Fruit fly (Drosophila melanogaster): ENCODE data around the gene Nfs1.

The Nfs1 gene

DNA sequence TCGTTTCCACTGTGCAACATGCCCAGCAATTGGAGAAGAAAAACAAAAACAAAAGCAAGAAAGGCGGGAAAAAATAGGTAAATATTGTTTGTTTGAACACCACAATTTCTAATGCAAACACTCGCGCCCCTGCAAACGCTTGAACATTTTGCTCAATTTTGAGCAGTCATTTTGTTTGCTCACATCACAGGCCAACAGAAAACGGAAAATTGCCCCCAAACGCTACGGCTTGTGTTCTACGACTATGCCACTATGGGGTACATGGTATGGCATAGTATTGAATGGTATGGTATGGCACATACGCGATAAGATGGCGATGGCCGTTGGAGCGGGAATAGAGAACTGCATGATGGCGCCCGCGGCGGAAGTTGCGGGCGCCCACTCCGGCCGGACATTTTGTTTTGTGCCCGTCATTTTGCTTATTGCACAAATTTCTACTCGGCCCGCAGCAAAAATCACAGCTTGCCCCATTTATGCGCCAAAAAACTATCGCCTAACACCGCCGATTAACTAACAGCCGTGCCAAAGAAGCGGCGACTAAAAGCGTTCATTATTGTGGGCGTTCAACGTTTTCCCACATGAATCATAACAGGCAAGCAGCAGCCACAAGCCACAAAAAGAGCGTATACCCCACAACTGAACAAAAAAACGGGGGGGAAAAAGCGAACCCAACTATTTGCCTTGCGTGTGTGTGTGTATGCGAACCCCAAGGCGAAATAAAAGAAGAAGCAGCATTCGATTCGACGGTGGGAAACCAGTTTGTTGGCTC is 4.9 kb downstream of the Nfs1 start (continued):
- no peak for TF ChIP-seq Nf-YA (GFP tag; IDR thresholded peaks at IDR 0.05)
- TF ChIP-seq CG2202 (tag; optimal IDR thresholded peaks at IDR 0.05), result peak; percentile 88
- TF ChIP-seq CG10462 (GFP tag; optimal IDR thresholded peaks at IDR 0.05), result peak; percentile 12
- TF ChIP-seq kni (GFP tag; optimal IDR thresholded peaks at IDR 0.05), result peak; percentile 88
- peak; percentile 58 for TF ChIP-seq trh (GFP tag; optimal IDR thresholded peaks at IDR 0.05)
- TF ChIP-seq kah (GFP tag; optimal IDR thresholded peaks at IDR 0.05), result peak; percentile 26
- peak; percentile 2 for TF ChIP-seq disco-r (GFP tag; optimal IDR thresholded peaks at IDR 0.05)
- TF ChIP-seq CG8359 (GFP tag; optimal IDR thresholded peaks at IDR 0.05; ENCODE audit: borderline replicate concordance), result peak; percentile 40
- peak; percentile 86 for TF ChIP-seq CG7745 (tag; optimal IDR thresholded peaks at IDR 0.05)
- TF ChIP-seq sna (GFP tag; IDR thresholded peaks at IDR 0.05; ENCODE audit: partially characterized antibody), result no peak
- TF ChIP-seq Fer3 (tag; optimal IDR thresholded peaks at IDR 0.05), result peak; percentile 20
- peak; percentile 88 for TF ChIP-seq Vsx1 (GFP tag; optimal IDR thresholded peaks at IDR 0.05)
- TF ChIP-seq cad (GFP tag; optimal IDR thresholded peaks at IDR 0.05), result no peak
- peak; percentile 77 for TF ChIP-seq CG1603 (tag; optimal IDR thresholded peaks at IDR 0.05)
- peak; percentile 20 for TF ChIP-seq kay (GFP tag; optimal IDR thresholded peaks at IDR 0.05)
- TF ChIP-seq CG31365 (tag; optimal IDR thresholded peaks at IDR 0.05), result peak; percentile 77
- peak; percentile 78 for TF ChIP-seq CG8089 (GFP tag; optimal IDR thresholded peaks at IDR 0.05)
- TF ChIP-seq NC2α (GFP tag; optimal IDR thresholded peaks at IDR 0.05), result peak; percentile 72
- peak; percentile 84 for TF ChIP-seq CG10209 (GFP tag; optimal IDR thresholded peaks at IDR 0.05)
- peak; percentile 24 for TF ChIP-seq Max (GFP tag; optimal IDR thresholded peaks at IDR 0.05)
- TF ChIP-seq ham (GFP tag; IDR thresholded peaks at IDR 0.05), result no peak
- no peak for TF ChIP-seq CG2199 (GFP tag; IDR thresholded peaks at IDR 0.05)
- TF ChIP-seq CG8290 (GFP tag; optimal IDR thresholded peaks at IDR 0.05), result peak; percentile 78
- peak; percentile 63 to 92 for TF ChIP-seq CG8290 (tag; optimal IDR thresholded peaks at IDR 0.05)
- TF ChIP-seq CG4617 (GFP tag; optimal IDR thresholded peaks at IDR 0.05; ENCODE audit: borderline replicate concordance), result peak; percentile 5
- TF ChIP-seq CG7928 (GFP tag; optimal IDR thresholded peaks at IDR 0.05), result peak; percentile 38
- TF ChIP-seq CG13287 (GFP tag; IDR thresholded peaks at IDR 0.05; ENCODE audit: partially characterized antibody), result no peak
- TF ChIP-seq CG33557 (GFP tag; optimal IDR thresholded peaks at IDR 0.05), result peak; percentile 93
- TF ChIP-seq CG9727 (GFP tag; optimal IDR thresholded peaks at IDR 0.05), result peak; percentile 70
- peak; percentile 72 for TF ChIP-seq sqz (GFP tag; optimal IDR thresholded peaks at IDR 0.05)
- TF ChIP-seq sens (GFP tag), result peak; percentile 95
- TF ChIP-seq CG1233 (GFP tag; optimal IDR thresholded peaks at IDR 0.05), result peak; percentile 75
- peak; percentile 28 for TF ChIP-seq pho (GFP tag; optimal IDR thresholded peaks at IDR 0.05)
- TF ChIP-seq CG15696 (tag; optimal IDR thresholded peaks at IDR 0.05), result peak; percentile 77
- peak; percentile 85 for TF ChIP-seq CG10543 (GFP tag; optimal IDR thresholded peaks at IDR 0.05)
- no peak for TF ChIP-seq sc (optimal IDR thresholded peaks at IDR 0.05)
- TF ChIP-seq sc (GFP tag; optimal IDR thresholded peaks at IDR 0.05), result peak; percentile 85
- peak; percentile 83 for TF ChIP-seq nau (GFP tag; optimal IDR thresholded peaks at IDR 0.05)
- TF ChIP-seq Kr (GFP tag; optimal IDR thresholded peaks at IDR 0.05), result peak; percentile 89
- peak; percentile 69 for TF ChIP-seq CG6683 (GFP tag; optimal IDR thresholded peaks at IDR 0.05)
- TF ChIP-seq CG8281 (tag; optimal IDR thresholded peaks at IDR 0.05), result peak; percentile 33
- TF ChIP-seq trem (tag; optimal IDR thresholded peaks at IDR 0.05), result peak; percentile 20
- TF ChIP-seq dan (GFP tag; IDR thresholded peaks at IDR 0.05), result no peak
- peak; percentile 30 for TF ChIP-seq en (GFP tag; optimal IDR thresholded peaks at IDR 0.05)
- peak; percentile 74 for TF ChIP-seq caup (GFP tag; optimal IDR thresholded peaks at IDR 0.05; ENCODE audit: severe bottlenecking)
- no peak for TF ChIP-seq Xrp1 (GFP tag; IDR thresholded peaks at IDR 0.05)
- no peak for TF ChIP-seq CG11093 (GFP tag; IDR thresholded peaks at IDR 0.05)
- peak; percentile 6 for TF ChIP-seq CG12942 (GFP tag; optimal IDR thresholded peaks at IDR 0.05)
- TF ChIP-seq B-H2 (GFP tag; optimal IDR thresholded peaks at IDR 0.05), result peak; percentile 53

Measured in whole organism, embryonic.